Worm (Caenorhabditis elegans): ENCODE measurements around the gene znf-622.

- no peak for TF ChIP-seq ama-1 (optimal IDR thresholded peaks at IDR 0.05)
- TF ChIP-seq npax-4 (tag; optimal IDR thresholded peaks at IDR 0.05): no peak
- no peak for TF ChIP-seq dmd-4 (tag; optimal IDR thresholded peaks at IDR 0.05; ENCODE audit: borderline replicate concordance)
- no peak for TF ChIP-seq tbx-2 (tag; optimal IDR thresholded peaks at IDR 0.05)
- TF ChIP-seq sox-2 (GFP tag; IDR thresholded peaks at IDR 0.05): no peak
- TF ChIP-seq C08G9.2 (tag; optimal IDR thresholded peaks at IDR 0.05): no peak
- no peak for TF ChIP-seq odd-2 (tag; optimal IDR thresholded peaks at IDR 0.05)
- TF ChIP-seq pag-3 (tag; optimal IDR thresholded peaks at IDR 0.05; ENCODE audit: borderline replicate concordance): no peak
- no peak for TF ChIP-seq T23F11.4 (GFP tag; optimal IDR thresholded peaks at IDR 0.05)
- TF ChIP-seq ceh-6 (GFP tag; optimal IDR thresholded peaks at IDR 0.05): no peak
Measured at ce11 chrIII:6406829-6407228, 25.4 kb downstream of the znf-622 start, which contains the start of gene let-756.

Data from whole organism, late embryonic.